Fruit fly (Drosophila melanogaster) whole organism, prepupa: Measurements from ENCODE around the gene Mst87F.
A peak's percentile ranks its signal among the peaks of the same experiment; 100 is the strongest.

ENCODE experiments used
- Blimp-1 ChIP-seq: fragments of 200-800 bp; sonication (Bioruptor generic); optimal IDR thresholded peaks from 3 replicates; lab custom pipeline; 2017; ENCODE audit warnings: missing biosample characterization, missing genetic modification characterization, mild to moderate bottlenecking, moderate library complexity, missing genetic modification reagents
- CG10631 ChIP-seq: fragments of 200-800 bp; sonication (Bioruptor generic); optimal IDR thresholded peaks from 2 replicates; lab custom pipeline; 2016; ENCODE audit warnings: missing biosample characterization, missing genetic modification characterization
- CG10669 ChIP-seq: fragments of 200-800 bp; sonication (Bioruptor generic); optimal IDR thresholded peaks from 3 replicates; lab custom pipeline; 2018; ENCODE audit warnings: missing biosample characterization, mild to moderate bottlenecking, missing genetic modification characterization, moderate library complexity
- CG11294 ChIP-seq: fragments of 200-800 bp; sonication (Bioruptor generic); IDR thresholded peaks from 2 replicates; pipeline ENCODE4 v1.3.6; 2022; ENCODE audit warnings: missing biosample characterization, missing genetic modification characterization
- CG11762 ChIP-seq: fragments of 200-800 bp; sonication (Bioruptor generic); optimal IDR thresholded peaks from 3 replicates; lab custom pipeline; 2016; ENCODE audit warnings: missing biosample characterization, missing genetic modification characterization; ENCODE audit not compliant: insufficient read depth
- CG15336 ChIP-seq: fragments of 200-800 bp; sonication (Bioruptor generic); IDR thresholded peaks from 2 replicates; pipeline ENCODE4 v1.3.6; 2022; ENCODE audit warnings: missing biosample characterization, missing genetic modification characterization
- CG1621 ChIP-seq: fragments of 200-800 bp; sonication (Bioruptor generic); optimal IDR thresholded peaks from 3 replicates; lab custom pipeline; 2018; ENCODE audit warnings: missing biosample characterization, mild to moderate bottlenecking, missing genetic modification characterization
- CG16779 ChIP-seq: fragments of 200-800 bp; sonication (Bioruptor generic); optimal IDR thresholded peaks from 3 replicates; lab custom pipeline; 2017; ENCODE audit warnings: missing biosample characterization, mild to moderate bottlenecking, missing genetic modification characterization
- CG3032 ChIP-seq: fragments of 200-800 bp; optimal IDR thresholded peaks from 2 replicates; lab custom pipeline; 2019; ENCODE audit warnings: missing biosample characterization, mild to moderate bottlenecking, missing genetic modification characterization, moderate library complexity
- CG31627 ChIP-seq: fragments of 200-800 bp; sonication (Bioruptor generic); optimal IDR thresholded peaks from 3 replicates; lab custom pipeline; 2016; ENCODE audit warnings: missing biosample characterization, missing genetic modification characterization
- CG32006 ChIP-seq: fragments of 200-800 bp; sonication (Bioruptor generic); optimal IDR thresholded peaks from 3 replicates; lab custom pipeline; 2017; ENCODE audit warnings: missing biosample characterization, mild to moderate bottlenecking, missing genetic modification characterization
- CG34406 ChIP-seq: fragments of 200-800 bp; sonication (Bioruptor generic); optimal IDR thresholded peaks from 3 replicates; lab custom pipeline; 2016; ENCODE audit warnings: missing biosample characterization, missing genetic modification characterization
- CG3919 ChIP-seq: fragments of 200-800 bp; sonication (Bioruptor generic); optimal IDR thresholded peaks from 3 replicates; lab custom pipeline; 2016; ENCODE audit warnings: missing biosample characterization, missing genetic modification characterization
- CG4318 ChIP-seq: fragments of 200-800 bp; sonication (Bioruptor generic); optimal IDR thresholded peaks from 3 replicates; lab custom pipeline; 2017; ENCODE audit warnings: missing biosample characterization, mild to moderate bottlenecking, missing genetic modification characterization
- CG6276 ChIP-seq: fragments of 200-800 bp; sonication (Bioruptor generic); optimal IDR thresholded peaks from 2 replicates; lab custom pipeline; 2017; ENCODE audit warnings: missing biosample characterization, mild to moderate bottlenecking, missing genetic modification characterization
- CG6792 ChIP-seq: fragments of 200-800 bp; sonication (Bioruptor generic); optimal IDR thresholded peaks from 3 replicates; lab custom pipeline; 2016; ENCODE audit warnings: missing biosample characterization, missing genetic modification characterization
- CG8119 ChIP-seq: fragments of 200-800 bp; sonication (Bioruptor generic); IDR thresholded peaks from 3 replicates; pipeline ENCODE4 v1.3.6; 2022; ENCODE audit warnings: missing biosample characterization, missing genetic modification characterization
- CG8632 ChIP-seq: fragments of 200-800 bp; sonication (Bioruptor generic); optimal IDR thresholded peaks from 3 replicates; lab custom pipeline; 2016; ENCODE audit warnings: missing biosample characterization, missing genetic modification characterization
- CG9139 ChIP-seq: fragments of 200-800 bp; sonication (Bioruptor generic); optimal IDR thresholded peaks from 3 replicates; lab custom pipeline; 2017; ENCODE audit warnings: missing biosample characterization, mild to moderate bottlenecking, missing genetic modification characterization
- Eip75B ChIP-seq: fragments of 200-800 bp; sonication (Bioruptor generic); optimal IDR thresholded peaks from 3 replicates; lab custom pipeline; 2016; ENCODE audit warnings: missing biosample characterization, missing genetic modification characterization
- Eip78C ChIP-seq: fragments of 200-800 bp; sonication (Bioruptor generic); peaks from one replicate; lab custom pipeline; 2016; ENCODE audit warnings: missing biosample characterization, missing genetic modification characterization
- Eip93F ChIP-seq: fragments of 200-800 bp; sonication (Bioruptor generic); optimal IDR thresholded peaks from 2 replicates; lab custom pipeline; 2016; ENCODE audit warnings: missing biosample characterization, mild to moderate bottlenecking, missing genetic modification characterization
- Gug ChIP-seq: fragments of 200-800 bp; sonication (Bioruptor generic); IDR thresholded peaks from 2 replicates; pipeline ENCODE4 v1.3.6; 2022; ENCODE audit warnings: missing biosample characterization, missing genetic modification characterization
- Lpt ChIP-seq: fragments of 200-800 bp; sonication (Bioruptor generic); optimal IDR thresholded peaks from 3 replicates; lab custom pipeline; 2016; ENCODE audit warnings: missing biosample characterization, missing genetic modification characterization
- OdsH ChIP-seq: fragments of 200-800 bp; sonication (Bioruptor generic); optimal IDR thresholded peaks from 3 replicates; lab custom pipeline; 2016; ENCODE audit warnings: missing biosample characterization, missing genetic modification characterization
- Smox ChIP-seq: fragments of 200-800 bp; sonication (Bioruptor generic); optimal IDR thresholded peaks from 3 replicates; lab custom pipeline; 2016; ENCODE audit warnings: missing biosample characterization, missing genetic modification characterization
- Sox102F ChIP-seq: fragments of 200-800 bp; sonication (Bioruptor generic); optimal IDR thresholded peaks from 2 replicates; lab custom pipeline; 2016; ENCODE audit warnings: missing biosample characterization, mild to moderate bottlenecking, missing genetic modification characterization
- Sox14 ChIP-seq: fragments of 200-800 bp; sonication (Bioruptor generic); optimal IDR thresholded peaks from 3 replicates; lab custom pipeline; 2016; ENCODE audit warnings: missing biosample characterization, missing genetic modification characterization
- acj6 ChIP-seq: fragments of 200-800 bp; sonication (Bioruptor generic); optimal IDR thresholded peaks from 3 replicates; lab custom pipeline; 2016; ENCODE audit warnings: missing biosample characterization, missing genetic modification characterization
- dac ChIP-seq: fragments of 200-800 bp; sonication (Bioruptor generic); optimal IDR thresholded peaks from 2 replicates; lab custom pipeline; 2017; ENCODE audit warnings: missing biosample characterization, mild to moderate bottlenecking, missing genetic modification characterization
- dsx ChIP-seq: fragments of 200-800 bp; optimal IDR thresholded peaks from 3 replicates; lab custom pipeline; 2019; ENCODE audit warnings: missing biosample characterization, mild to moderate bottlenecking, missing genetic modification characterization, moderate library complexity; ENCODE audit not compliant: poor library complexity, severe bottlenecking
- eg ChIP-seq: fragments of 200-800 bp; sonication (Bioruptor generic); IDR thresholded peaks from 3 replicates; pipeline ENCODE4 v1.3.6; 2022; ENCODE audit warnings: missing biosample characterization, missing genetic modification characterization
- esn ChIP-seq: fragments of 200-800 bp; sonication (Bioruptor generic); optimal IDR thresholded peaks from 2 replicates; lab custom pipeline; 2016; ENCODE audit warnings: missing biosample characterization, mild to moderate bottlenecking, missing genetic modification characterization, moderate library complexity
- fd85E ChIP-seq: fragments of 200-800 bp; sonication (Bioruptor generic); optimal IDR thresholded peaks from 3 replicates; lab custom pipeline; 2016; ENCODE audit warnings: missing biosample characterization, missing genetic modification characterization
- fkh ChIP-seq: fragments of 200-800 bp; sonication (Bioruptor generic); optimal IDR thresholded peaks from 3 replicates; lab custom pipeline; 2017; ENCODE audit warnings: missing biosample characterization, mild to moderate bottlenecking, missing genetic modification characterization, moderate library complexity
- net ChIP-seq: fragments of 200-800 bp; sonication (Bioruptor generic); optimal IDR thresholded peaks from 3 replicates; lab custom pipeline; 2016; ENCODE audit warnings: missing biosample characterization, missing genetic modification characterization
- pdm3 ChIP-seq: fragments of 200-800 bp; sonication (Bioruptor generic); optimal IDR thresholded peaks from 3 replicates; lab custom pipeline; 2016; ENCODE audit warnings: missing biosample characterization, missing genetic modification characterization
- spab ChIP-seq: fragments of 200-800 bp; sonication (Bioruptor generic); optimal IDR thresholded peaks from 2 replicates; lab custom pipeline; 2017; ENCODE audit warnings: missing biosample characterization, mild to moderate bottlenecking, missing genetic modification characterization, missing genetic modification reagents
- svp ChIP-seq: fragments of 200-800 bp; sonication (Bioruptor generic); peaks from one replicate; lab custom pipeline; 2016; ENCODE audit warnings: missing biosample characterization, missing genetic modification characterization
- vri ChIP-seq: fragments of 200-800 bp; sonication (Bioruptor generic); optimal IDR thresholded peaks from 3 replicates; lab custom pipeline; 2016; ENCODE audit warnings: missing biosample characterization, mild to moderate bottlenecking, missing genetic modification characterization

Gene Mst87F

dm6 chr3R:13783397-13783796, 44.4 kb downstream of the Mst87F start:
- no peak for TF ChIP-seq Eip78C (GFP tag; lab: Kevin White, UChicago)
- TF ChIP-seq CG8632 = no peak
- TF ChIP-seq vri (GFP tag; lab: Kevin White, UChicago) = peak; percentile 83
- no peak for TF ChIP-seq esn
- no peak for TF ChIP-seq CG34406 (GFP tag; lab: Kevin White, UChicago)
- TF ChIP-seq svp = peak; percentile 27
- no peak for TF ChIP-seq Eip75B (GFP tag; lab: Kevin White, UChicago)
- TF ChIP-seq OdsH = no peak
- no peak for TF ChIP-seq CG9139 (GFP tag; lab: Kevin White, UChicago)

dm6 chr3R:13782578-13782977, 45.2 kb downstream of the Mst87F start:
- TF ChIP-seq Sox14 = peak; percentile 65
- no peak for TF ChIP-seq dac (GFP tag; lab: Kevin White, UChicago)
- no peak for TF ChIP-seq acj6
- TF ChIP-seq fd85E (GFP tag; lab: Kevin White, UChicago) = no peak
- TF ChIP-seq CG15336 = no peak
- TF ChIP-seq CG3919 (GFP tag; lab: Kevin White, UChicago) = peak; percentile 3
- no peak for TF ChIP-seq spab (GFP tag; lab: Kevin White, UChicago)
- TF ChIP-seq CG8119 (GFP tag; lab: Robert Waterston, UW) = no peak
- TF ChIP-seq Eip78C (GFP tag; lab: Kevin White, UChicago) = peak; percentile 40
- peak; percentile 12 for TF ChIP-seq Sox102F (GFP tag; lab: Kevin White, UChicago)

- no peak for TF ChIP-seq Gug (GFP tag; lab: Robert Waterston, UW)
- TF ChIP-seq CG31627 (GFP tag; lab: Kevin White, UChicago) = no peak
- no peak for TF ChIP-seq vri (GFP tag; lab: Kevin White, UChicago)
- no peak for TF ChIP-seq CG11762 (GFP tag; lab: Kevin White, UChicago)
- TF ChIP-seq CG9139 (GFP tag; lab: Kevin White, UChicago) = peak; percentile 21
- TF ChIP-seq CG10631 (GFP tag; lab: Kevin White, UChicago) = no peak
- no peak for TF ChIP-seq CG3032 (tag; lab: Kevin White, UChicago)
- no peak for TF ChIP-seq CG16779 (tag; lab: Kevin White, UChicago)
- no peak for TF ChIP-seq Smox
- TF ChIP-seq CG15336 = no peak
- TF ChIP-seq CG8632 = no peak
- no peak for TF ChIP-seq CG34406 (GFP tag; lab: Kevin White, UChicago)
- peak; percentile 16; the same call in 1 of the 3 replicates for TF ChIP-seq eg (GFP tag; lab: Robert Waterston, UW)
- TF ChIP-seq Blimp-1 = no peak
Measured at dm6 chr3R:13782035-13782434, 45.8 kb downstream of the Mst87F start, which contains the start of gene Dip-B. Gene Dip-B, plus strand, starts transcription at chr3R:13782288.

dm6 chr3R:13780769-13781168, 47.0 kb downstream of the Mst87F start, which contains the start of gene CG9286:
Gene CG9286, plus strand, starts transcription at chr3R:13780964.
- TF ChIP-seq pdm3 (GFP tag; lab: Kevin White, UChicago) (no peak), CG1621 (no peak), svp (no peak), fkh (GFP tag; lab: Kevin White, UChicago) (no peak), CG6792 (GFP tag; lab: Kevin White, UChicago) (no peak), CG8119 (GFP tag; lab: Robert Waterston, UW) (no peak), CG16779 (tag; lab: Kevin White, UChicago) (no peak), CG31627 (GFP tag; lab: Kevin White, UChicago) (no peak), CG10631 (GFP tag; lab: Kevin White, UChicago) (no peak), CG11294 (GFP tag; lab: Robert Waterston, UW) (no peak), CG32006 (GFP tag; lab: Kevin White, UChicago) (no peak)

DNA sequence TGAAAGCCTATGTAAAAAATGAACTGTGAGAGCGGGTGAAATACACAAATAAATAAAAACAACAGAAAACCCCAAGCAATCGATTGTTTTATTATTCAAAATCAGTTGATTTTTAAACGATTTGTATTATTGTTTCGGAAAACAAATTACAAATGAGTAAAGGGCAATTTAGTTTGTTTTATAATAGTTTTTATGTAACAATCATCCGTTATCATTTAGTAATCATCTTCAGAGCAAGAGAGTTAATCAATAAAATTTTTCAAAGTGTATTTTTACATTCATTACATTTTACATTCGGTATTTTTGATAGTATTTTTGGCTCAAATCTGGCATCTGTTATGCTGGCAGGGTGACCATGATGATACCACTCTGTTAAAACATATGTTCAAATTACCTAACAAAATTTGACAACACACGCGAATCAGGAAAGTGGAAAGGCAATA, 48.5 kb downstream of the Mst87F start, which contains the start of the genes CG42375 and CG9288:
CG42375 (plus strand) TSS at position 384 of the 443 bp plus-strand sequence.
CG9288 (plus strand) TSS at position 384 of the 443 bp plus-strand sequence.
- TF ChIP-seq CG10631 (GFP tag; lab: Kevin White, UChicago) (peak; percentile 67), Eip93F (GFP tag; lab: Kevin White, UChicago) (no peak), Smox (peak; percentile 34), CG1621 (no peak), spab (GFP tag; lab: Kevin White, UChicago) (peak; percentile 54), eg (GFP tag; lab: Robert Waterston, UW) (peak; percentile 83), CG6276 (peak; percentile 18), net (GFP tag; lab: Kevin White, UChicago) (no peak), CG15336 (peak; percentile 68), acj6 (peak; percentile 8), CG4318 (GFP tag; lab: Kevin White, UChicago) (peak; percentile 30), Lpt (GFP tag; lab: Kevin White, UChicago) (peak; percentile 62), CG3032 (tag; lab: Kevin White, UChicago) (peak; percentile 53), CG8632 (no peak), dsx (GFP tag; lab: Kevin White, UChicago) (no peak), Eip78C (GFP tag; lab: Kevin White, UChicago) (peak; percentile 78), Eip75B (GFP tag; lab: Kevin White, UChicago) (peak; percentile 74), CG8119 (GFP tag; lab: Robert Waterston, UW) (peak; percentile 61; the same call in 2 of the 3 replicates), svp (no peak), Sox102F (GFP tag; lab: Kevin White, UChicago) (no peak), esn (peak; percentile 60), CG32006 (GFP tag; lab: Kevin White, UChicago) (peak; percentile 16), fkh (GFP tag; lab: Kevin White, UChicago) (no peak), CG10669 (peak; percentile 66)
